Worm (Caenorhabditis elegans) whole organism, early embryonic: ENCODE measurements around the gene srlf-13.

Source experiments
- B0310.2 ChIP-seq: sonication (generic microtip); optimal IDR thresholded peaks from 2 replicates; lab custom pipeline; 2016; ENCODE audit warnings: mild to moderate bottlenecking, missing genetic modification characterization, missing compliant biosample characterization
- aly-1 ChIP-seq: sonication (generic microtip); optimal IDR thresholded peaks from 2 replicates; lab custom pipeline; 2016; ENCODE audit warnings: missing genetic modification characterization, missing compliant biosample characterization
- ama-1 ChIP-seq: fragments of 150-350 bp; optimal IDR thresholded peaks from 2 replicates; lab custom pipeline; 2014
- ceh-36 ChIP-seq: sonication (generic microtip); optimal IDR thresholded peaks from 2 replicates; lab custom pipeline; 2016; ENCODE audit warnings: missing genetic modification characterization, inconsistent platforms, missing compliant biosample characterization
- ets-7 ChIP-seq: sonication (generic microtip); optimal IDR thresholded peaks from 2 replicates; lab custom pipeline; 2016; ENCODE audit warnings: missing genotype, missing genetic modification characterization, missing compliant biosample characterization
- flt-1 ChIP-seq: fragments of 200-800 bp; sonication (Bioruptor generic); IDR thresholded peaks from 2 replicates; pipeline ENCODE4 v1.3.6; 2022; ENCODE audit warnings: missing genetic modification characterization, missing compliant biosample characterization
- hnd-1 ChIP-seq: sonication (generic microtip); optimal IDR thresholded peaks from 2 replicates; lab custom pipeline; 2016; ENCODE audit warnings: missing genetic modification characterization, missing compliant biosample characterization
- scrt-1 ChIP-seq: fragments of 200-800 bp; sonication (Bioruptor generic); IDR thresholded peaks from 2 replicates; pipeline ENCODE4 v1.3.6; 2022; ENCODE audit warnings: missing genetic modification characterization, missing compliant biosample characterization
- tbx-11 ChIP-seq: fragments of 200-800 bp; sonication (Bioruptor generic); IDR thresholded peaks from 2 replicates; pipeline ENCODE4 v1.3.6; 2022; ENCODE audit warnings: missing genetic modification characterization, missing compliant biosample characterization
- tra-4 ChIP-seq: sonication (generic microtip); optimal IDR thresholded peaks from 2 replicates; lab custom pipeline; 2017; ENCODE audit warnings: missing genetic modification characterization, missing compliant biosample characterization

DNA sequence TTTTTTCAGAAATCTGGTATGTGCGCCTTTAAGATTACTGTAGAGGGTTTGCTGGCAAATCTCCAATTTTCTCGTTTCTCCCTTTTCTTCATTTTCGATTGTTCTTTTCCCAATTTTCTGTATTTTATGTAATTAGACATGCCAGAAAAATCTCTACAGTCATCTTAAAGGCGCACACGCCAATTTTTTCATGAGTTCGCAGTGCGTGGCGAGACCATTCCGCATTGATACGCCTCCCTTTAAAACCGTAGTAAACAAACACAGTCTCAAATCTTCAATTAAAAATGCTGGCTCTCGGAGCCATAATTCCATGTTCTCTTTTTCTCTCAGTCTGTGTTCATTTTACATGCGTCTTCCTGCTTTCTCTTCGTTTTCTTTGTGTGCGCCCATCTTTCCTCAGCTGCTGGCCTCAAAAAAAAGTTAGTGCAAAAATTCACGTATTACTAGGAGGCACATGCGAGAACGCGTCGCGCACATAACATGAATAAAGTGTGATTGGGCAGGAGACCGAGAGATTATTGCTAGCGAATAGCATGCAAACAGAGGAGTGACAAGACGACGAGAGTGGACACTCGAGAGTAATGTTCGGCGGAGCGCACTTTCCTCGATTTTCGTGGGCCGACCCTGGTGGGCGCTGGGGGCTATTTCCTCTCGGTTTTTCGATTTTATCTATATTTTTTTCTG, 22.6 kb upstream of the srlf-13 start:
- no peak for TF ChIP-seq ama-1 (lab: Kevin White, UChicago)
- no peak for TF ChIP-seq flt-1 (GFP tag; lab: Robert Waterston, UW)
- TF ChIP-seq aly-1 = no peak
- TF ChIP-seq B0310.2 (tag; lab: Kevin White, UChicago) = no peak
- no peak for TF ChIP-seq ceh-36 (tag; lab: Kevin White, UChicago)
- no peak for TF ChIP-seq ets-7 (tag; lab: Kevin White, UChicago)
- TF ChIP-seq tra-4 = no peak
- TF ChIP-seq scrt-1 = no peak
- TF ChIP-seq hnd-1 = no peak
- no peak for TF ChIP-seq tbx-11 (GFP tag; lab: Robert Waterston, UW)
